Fruit fly (Drosophila melanogaster): Measurements from ENCODE around the gene CG11585.

Gene CG11585

DNA sequence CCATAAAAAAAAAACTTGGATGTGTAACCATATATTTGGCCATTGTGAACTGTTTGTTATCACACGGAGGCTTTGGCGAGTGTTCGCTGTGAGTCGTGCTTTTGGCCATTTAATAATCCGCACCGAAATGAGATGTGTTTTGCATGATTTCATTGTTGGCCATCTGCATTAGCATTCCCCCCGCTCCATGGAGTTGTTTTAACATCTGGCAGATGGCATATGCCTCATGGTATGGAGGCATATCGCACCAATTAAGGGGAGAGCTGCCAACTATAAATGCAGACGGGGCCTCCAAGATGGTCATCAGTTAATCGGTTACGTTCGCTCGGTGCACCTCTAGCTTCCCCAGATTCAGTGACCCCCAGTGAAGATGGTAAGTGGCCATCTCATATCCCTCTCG, 8.6 kb upstream of the CG11585 start, which contains the start of gene CG11584:
Gene CG11584, plus strand, starts transcription at position 301 of the 400 bp plus-strand sequence.
- TF ChIP-seq fd3F (GFP tag; optimal IDR thresholded peaks at IDR 0.05): no peak
- TF ChIP-seq CG12071 (GFP tag; optimal IDR thresholded peaks at IDR 0.05): no peak
- no peak for TF ChIP-seq sd (tag; optimal IDR thresholded peaks at IDR 0.05)
- peak; percentile 3 for TF ChIP-seq Sox102F (GFP tag; optimal IDR thresholded peaks at IDR 0.05)
- TF ChIP-seq vvl (GFP tag; IDR thresholded peaks at IDR 0.05): peak; percentile 15; the same call in 1 of the 2 replicates
- no peak for TF ChIP-seq Med (GFP tag)

DNA sequence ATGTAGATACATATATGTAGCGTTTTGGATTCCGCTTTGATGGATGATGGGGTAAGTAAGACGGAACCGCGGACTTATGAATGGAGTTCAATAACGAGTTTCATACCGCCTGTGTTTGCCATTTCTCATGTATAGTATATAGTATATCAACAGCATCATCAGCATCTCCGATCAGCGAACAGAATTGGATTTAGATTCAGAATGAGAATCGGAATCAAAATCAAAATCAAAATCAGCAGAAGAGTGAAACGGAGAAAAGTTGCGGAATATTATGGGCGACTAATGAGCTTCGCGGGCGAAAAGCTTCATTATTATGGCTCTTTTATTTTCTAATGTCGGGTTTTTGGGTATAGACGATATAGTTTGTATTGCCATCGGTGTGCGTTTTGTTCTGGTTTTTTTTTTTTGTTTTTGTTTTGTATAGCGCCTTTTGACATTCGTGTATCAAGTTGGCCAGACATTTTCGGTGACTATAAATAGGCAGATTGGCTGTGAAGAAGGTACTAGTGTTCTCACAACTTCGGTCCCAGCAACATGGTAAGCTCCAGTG, 5.2 kb upstream of the CG11585 start, which contains the start of gene CG32603:
Gene CG32603, plus strand, starts transcription at position 500 of the 550 bp plus-strand sequence.
- TF ChIP-seq CG9437 (GFP tag; optimal IDR thresholded peaks at IDR 0.05) (no peak), CG13894 (tag; optimal IDR thresholded peaks at IDR 0.05) (peak; percentile 96)

DNA sequence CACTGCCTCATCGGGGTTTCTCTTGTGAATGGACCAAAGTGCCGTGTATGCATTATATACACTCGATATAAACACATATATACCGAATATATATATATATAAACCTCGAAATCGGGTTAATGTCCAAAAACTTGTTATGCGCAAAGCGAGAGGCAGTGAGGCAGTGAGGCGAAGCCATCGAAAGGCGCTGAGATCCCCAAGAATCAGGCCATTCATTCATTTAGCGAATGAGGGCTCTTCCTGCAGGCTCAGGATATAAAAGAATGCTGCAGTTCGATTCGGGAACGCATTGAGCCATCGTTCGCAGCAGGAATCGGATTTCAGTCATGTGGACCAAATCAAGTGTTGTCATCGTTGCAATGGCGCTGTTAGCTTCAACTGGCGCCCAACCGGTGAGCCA, 2.4 kb upstream of the CG11585 start, which contains the start of gene CG12481:
Gene CG12481, plus strand, starts transcription at position 301 of the 400 bp plus-strand sequence.
- no peak for TF ChIP-seq CG17912 (GFP tag; optimal IDR thresholded peaks at IDR 0.05)
- TF ChIP-seq az2 (GFP tag; optimal IDR thresholded peaks at IDR 0.05): no peak
- TF ChIP-seq Hr51 (GFP tag; optimal IDR thresholded peaks at IDR 0.05): no peak
- no peak for TF ChIP-seq Mad (GFP tag; optimal IDR thresholded peaks at IDR 0.05)
- TF ChIP-seq CG4854 (GFP tag; optimal IDR thresholded peaks at IDR 0.05): no peak
- no peak for TF ChIP-seq Deaf1 (tag; optimal IDR thresholded peaks at IDR 0.05)
- no peak for TF ChIP-seq mirr (GFP tag; optimal IDR thresholded peaks at IDR 0.05)
- TF ChIP-seq tio (GFP tag; optimal IDR thresholded peaks at IDR 0.05): no peak
- no peak for TF ChIP-seq dimm (GFP tag; IDR thresholded peaks at IDR 0.05)
- no peak for TF ChIP-seq Taf1 (GFP tag; IDR thresholded peaks at IDR 0.05)
- TF ChIP-seq nau (GFP tag; optimal IDR thresholded peaks at IDR 0.05): no peak
- no peak for TF ChIP-seq chif (GFP tag; optimal IDR thresholded peaks at IDR 0.05)
- no peak for TF ChIP-seq CG5245 (GFP tag; optimal IDR thresholded peaks at IDR 0.05)
- no peak for TF ChIP-seq NK7.1 (GFP tag; optimal IDR thresholded peaks at IDR 0.05)
- TF ChIP-seq CG6683 (GFP tag; optimal IDR thresholded peaks at IDR 0.05): no peak
- TF ChIP-seq Mes4 (GFP tag; optimal IDR thresholded peaks at IDR 0.05): no peak
- no peak for TF ChIP-seq CG15011 (GFP tag; optimal IDR thresholded peaks at IDR 0.05)

DNA sequence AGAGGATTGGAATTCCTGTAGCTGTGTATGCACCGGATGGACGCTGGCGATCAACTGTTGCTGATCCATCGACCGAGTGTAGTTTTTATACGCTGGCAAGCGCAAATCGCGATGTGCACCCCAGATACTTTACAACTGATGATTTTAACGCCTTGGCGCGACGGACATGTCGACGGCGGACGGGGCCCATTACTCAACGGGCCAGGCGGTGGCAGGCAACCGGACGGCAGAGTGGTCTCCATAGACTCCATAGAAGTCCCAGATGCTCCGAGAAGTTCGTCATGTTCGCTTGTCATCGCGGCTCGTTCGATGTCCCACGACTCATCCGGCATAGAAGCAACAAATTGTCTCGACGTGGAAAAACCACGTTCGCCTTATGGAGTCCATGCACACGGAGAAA, 2.6 kb downstream of the CG11585 start, which contains the start of gene CG13403:
Gene CG13403, minus strand, starts transcription at position 101 of the 400 bp plus-strand sequence.
- TF ChIP-seq NC2α (GFP tag; optimal IDR thresholded peaks at IDR 0.05) (no peak), Dip3 (GFP tag; optimal IDR thresholded peaks at IDR 0.05) (no peak), oc (tag; optimal IDR thresholded peaks at IDR 0.05) (no peak), CG7556 (GFP tag; optimal IDR thresholded peaks at IDR 0.05) (no peak)

DNA sequence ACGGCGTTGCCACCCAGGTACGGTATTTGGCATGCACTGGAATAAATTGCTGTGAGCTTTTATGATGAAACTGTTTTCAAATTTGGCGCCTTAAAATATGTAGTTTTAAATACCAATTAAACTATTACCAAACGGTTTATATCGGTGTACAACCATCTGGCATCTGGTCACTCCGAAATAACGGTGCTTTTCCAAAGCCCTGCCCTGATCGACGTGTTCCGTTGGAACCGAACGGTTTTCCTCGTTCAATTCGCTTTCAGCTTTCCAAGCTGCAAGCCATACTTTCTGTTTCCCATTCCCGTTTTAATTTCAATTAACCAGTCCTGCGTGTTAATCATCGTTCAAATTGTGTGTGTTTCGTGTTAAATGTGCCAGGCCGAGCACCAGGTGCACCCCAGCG, 3.7 kb downstream of the CG11585 start, which contains the start of gene yl:
Gene yl, plus strand, starts transcription at position 202 of the 400 bp plus-strand sequence.
- TF ChIP-seq gfzf (GFP tag; optimal IDR thresholded peaks at IDR 0.05) (peak; percentile 15), Myb (GFP tag; optimal IDR thresholded peaks at IDR 0.05) (peak; percentile 8), Sox102F (GFP tag; optimal IDR thresholded peaks at IDR 0.05) (no peak)
